Fruit fly (Drosophila melanogaster): ENCODE results near the gene CG45413.
A peak's percentile ranks its signal among the peaks of the same experiment; 100 is the strongest.

Gene CG45413

DNA sequence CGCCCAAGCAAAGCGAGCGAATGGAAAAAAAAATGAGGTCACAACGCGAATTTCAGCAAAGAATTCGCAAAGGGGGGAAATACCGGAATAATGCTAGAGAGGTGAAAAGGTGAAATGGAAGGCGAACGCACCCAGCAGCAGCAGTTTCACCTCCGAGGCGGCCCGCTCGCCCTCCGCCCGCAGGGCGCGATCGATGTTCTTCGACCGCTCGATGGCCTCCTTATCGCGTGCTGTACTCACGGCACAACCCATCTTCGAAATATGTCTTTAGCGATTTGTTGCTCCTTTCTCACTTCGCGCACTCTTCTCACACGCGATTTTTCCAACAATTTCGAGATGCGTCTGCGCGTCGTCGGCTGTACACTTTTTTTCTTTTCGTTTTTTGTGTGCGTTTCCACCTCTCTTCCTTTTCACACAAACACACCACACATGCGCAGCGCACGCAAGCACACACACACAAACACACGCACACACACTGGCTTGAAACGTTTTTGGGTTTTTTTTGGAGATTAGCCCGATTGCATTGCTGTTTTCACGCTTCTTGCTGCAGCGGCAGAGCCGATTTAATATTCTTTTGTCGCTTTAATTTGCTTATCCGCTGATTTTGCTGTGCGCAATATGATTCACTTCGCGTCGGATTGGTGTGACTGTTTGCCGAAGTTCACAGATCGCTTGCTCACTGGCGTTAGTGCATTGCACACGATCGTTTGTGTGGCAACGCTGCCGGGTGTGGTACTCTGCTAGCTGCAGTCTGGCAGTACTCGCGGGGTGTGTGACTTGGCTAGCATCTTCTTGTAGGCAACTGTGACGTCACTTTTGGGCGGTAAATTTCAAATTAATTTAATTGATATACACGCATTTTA lies 47.9 kb upstream of the CG45413 start, which contains the start of gene Galphai (continued):
- TF ChIP-seq CG3995 (GFP tag; optimal IDR thresholded peaks at IDR 0.05) (no peak), CG33213 (GFP tag; optimal IDR thresholded peaks at IDR 0.05) (peak; percentile 97), CG7271 (tag; optimal IDR thresholded peaks at IDR 0.05) (peak; percentile 13), MBD-R2 (GFP tag; IDR thresholded peaks at IDR 0.05) (peak; percentile 63), h (optimal IDR thresholded peaks at IDR 0.05) (no peak), CG1603 (tag; optimal IDR thresholded peaks at IDR 0.05) (peak; percentile 96), run (tag; optimal IDR thresholded peaks at IDR 0.05) (peak; percentile 51), zfh2 (GFP tag; optimal IDR thresholded peaks at IDR 0.05) (peak; percentile 58), disco-r (GFP tag; optimal IDR thresholded peaks at IDR 0.05) (no peak), Dfd (GFP tag; optimal IDR thresholded peaks at IDR 0.05) (no peak), org-1 (GFP tag; optimal IDR thresholded peaks at IDR 0.05) (no peak), CG3065 (GFP tag; optimal IDR thresholded peaks at IDR 0.05) (no peak), CG10321 (GFP tag; IDR thresholded peaks at IDR 0.05) (peak; percentile 49; the same call in 1 of the 2 replicates), lmd (GFP tag; IDR thresholded peaks at IDR 0.05) (peak; percentile 30; the same call in 1 of the 2 replicates), Adf1 (GFP tag; IDR thresholded peaks at IDR 0.05) (peak; percentile 49; the same call in 1 of the 2 replicates), cato (GFP tag; optimal IDR thresholded peaks at IDR 0.05; ENCODE audit: borderline replicate concordance) (no peak), Dref (GFP tag; IDR thresholded peaks at IDR 0.05) (peak; percentile 53), chinmo (GFP tag; IDR thresholded peaks at IDR 0.05; ENCODE audit: partially characterized antibody) (peak; percentile 70; the same call in 2 of the 4 replicates), Pdp1 (GFP tag; optimal IDR thresholded peaks at IDR 0.05) (peak in 1 of 2 experiments; percentile 82), CG1602 (GFP tag; optimal IDR thresholded peaks at IDR 0.05) (peak; percentile 6), CG13894 (tag; optimal IDR thresholded peaks at IDR 0.05) (peak; percentile 81), fd3F (GFP tag; optimal IDR thresholded peaks at IDR 0.05) (no peak), lov (optimal IDR thresholded peaks at IDR 0.05) (no peak), lov (GFP tag; IDR thresholded peaks at IDR 0.05) (no peak), bab2 (GFP tag; optimal IDR thresholded peaks at IDR 0.05) (no peak), salm (tag; optimal IDR thresholded peaks at IDR 0.05) (no peak), CG3847 (GFP tag; IDR thresholded peaks at IDR 0.05) (peak; percentile 93), nmo (GFP tag; optimal IDR thresholded peaks at IDR 0.05) (peak; percentile 66), CG7556 (GFP tag; optimal IDR thresholded peaks at IDR 0.05) (no peak), ab (GFP tag; optimal IDR thresholded peaks at IDR 0.05) (no peak), CG2875 (GFP tag; optimal IDR thresholded peaks at IDR 0.05) (no peak), pita (GFP tag; optimal IDR thresholded peaks at IDR 0.05) (peak; percentile 98), pfk (GFP tag; optimal IDR thresholded peaks at IDR 0.05) (no peak), HLH54F (GFP tag; optimal IDR thresholded peaks at IDR 0.05) (no peak), Opbp (GFP tag; IDR thresholded peaks at IDR 0.05; ENCODE audit: partially characterized antibody) (peak; percentile 67; the same call in 1 of the 3 replicates), fd64A (GFP tag; optimal IDR thresholded peaks at IDR 0.05) (no peak), Scr (GFP tag; IDR thresholded peaks at IDR 0.05; ENCODE audit: partially characterized antibody) (peak; percentile 50), sug (tag; optimal IDR thresholded peaks at IDR 0.05) (peak; percentile 50), unpg (GFP tag; optimal IDR thresholded peaks at IDR 0.05) (no peak), fru (optimal IDR thresholded peaks at IDR 0.05) (no peak), CG42726 (GFP tag; IDR thresholded peaks at IDR 0.05; ENCODE audit: partially characterized antibody) (peak; percentile 60), dysf (GFP tag; IDR thresholded peaks at IDR 0.05) (peak; percentile 6; the same call in 1 of the 3 replicates), pb (GFP tag; optimal IDR thresholded peaks at IDR 0.05) (peak; percentile 38), Lpt (GFP tag; optimal IDR thresholded peaks at IDR 0.05) (no peak), CTCF (GFP tag; optimal IDR thresholded peaks at IDR 0.05) (peak; percentile 65), Aef1 (GFP tag; IDR thresholded peaks at IDR 0.05) (no peak), CG17829 (tag; optimal IDR thresholded peaks at IDR 0.05) (peak; percentile 67), CG16779 (GFP tag; IDR thresholded peaks at IDR 0.05) (no peak), twi (tag; optimal IDR thresholded peaks at IDR 0.05) (no peak), Side (GFP tag; optimal IDR thresholded peaks at IDR 0.05) (peak; percentile 53)

Measured in whole organism, embryonic.